Fruit fly (Drosophila melanogaster): ENCODE data around the gene lz.

dm6 chrX:9266082-9266481, 18.4 kb upstream of the lz start:
- no peak for TF ChIP-seq Sin3A (optimal IDR thresholded peaks at IDR 0.05)
- TF ChIP-seq insv (optimal IDR thresholded peaks at IDR 0.05): no peak
- TF ChIP-seq Myc (optimal IDR thresholded peaks at IDR 0.05): no peak
- no peak for TF ChIP-seq psq (optimal IDR thresholded peaks at IDR 0.05)

All from Kc167 (cell line).